Worm (Caenorhabditis elegans): ENCODE results near the gene acr-5.

ce11 chrIII:6558487-6558886 is 43.9 kb upstream of the acr-5 start, which contains the start of gene C09E7.8:
- TF ChIP-seq dmd-4 (tag; optimal IDR thresholded peaks at IDR 0.05; ENCODE audit: borderline replicate concordance) (no peak), ceh-31 (tag; optimal IDR thresholded peaks at IDR 0.05) (no peak), fkh-10 (GFP tag; optimal IDR thresholded peaks at IDR 0.05) (no peak), C38D4.7 (GFP tag; optimal IDR thresholded peaks at IDR 0.05) (no peak), ceh-30 (tag; optimal IDR thresholded peaks at IDR 0.05) (no peak), zip-5 (tag; optimal IDR thresholded peaks at IDR 0.05) (no peak), nfya-1 (tag; optimal IDR thresholded peaks at IDR 0.05) (no peak), ama-1 (optimal IDR thresholded peaks at IDR 0.05) (no peak)
